Worm (Caenorhabditis elegans): Measurements from ENCODE around the gene srsx-14.

DNA sequence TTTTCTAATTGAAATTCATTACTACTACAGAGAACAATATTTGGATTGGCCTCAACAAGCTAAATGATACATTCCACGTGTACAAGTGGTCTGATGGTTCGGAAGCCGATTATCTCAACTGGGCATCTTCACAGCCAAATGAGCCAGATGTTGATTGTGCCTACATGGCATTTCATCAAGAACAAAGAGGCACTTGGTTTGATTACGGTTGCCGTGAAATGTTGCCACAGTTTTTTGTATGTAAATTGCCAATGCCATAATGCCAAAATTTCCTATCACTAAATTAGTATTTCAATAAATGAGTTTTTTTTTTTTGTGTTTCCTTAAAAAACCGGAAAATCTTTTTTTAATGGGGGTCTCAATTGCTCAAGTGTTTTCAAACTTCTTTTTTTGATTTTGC, 27.7 kb upstream of the srsx-14 start:
- TF ChIP-seq sptf-1 (tag; optimal IDR thresholded peaks at IDR 0.05): no peak
- no peak for TF ChIP-seq lin-13 (tag; optimal IDR thresholded peaks at IDR 0.05)
- TF ChIP-seq unc-62 (GFP tag; optimal IDR thresholded peaks at IDR 0.05): no peak
- TF ChIP-seq nhr-28 (tag; optimal IDR thresholded peaks at IDR 0.05): no peak
- no peak for TF ChIP-seq ztf-11 (tag; optimal IDR thresholded peaks at IDR 0.05)
- no peak for TF ChIP-seq nhr-237 (tag; optimal IDR thresholded peaks at IDR 0.05)
- TF ChIP-seq nhr-12 (tag; optimal IDR thresholded peaks at IDR 0.05): no peak
- TF ChIP-seq elt-1 (tag; optimal IDR thresholded peaks at IDR 0.05; ENCODE audit: borderline replicate concordance, insufficient read depth): no peak
- TF ChIP-seq nhr-2 (tag; optimal IDR thresholded peaks at IDR 0.05): no peak
- no peak for TF ChIP-seq nhr-76 (tag; optimal IDR thresholded peaks at IDR 0.05)
